Worm (Caenorhabditis elegans) whole organism, mixed stage, embryonic: ENCODE results near the gene amx-1.

Source experiments
- M03D4.4 ChIP-seq: sonication (generic microtip); optimal IDR thresholded peaks from 2 replicates; lab custom pipeline; 2017; ENCODE audit warnings: mild to moderate bottlenecking, missing genetic modification characterization, missing compliant biosample characterization
- blmp-1 ChIP-seq: fragments of 150-350 bp; optimal IDR thresholded peaks from 2 replicates; lab custom pipeline; 2014; ENCODE audit warnings: missing biosample characterization, missing genetic modification characterization
- ceh-39 ChIP-seq: fragments of 150-350 bp; optimal IDR thresholded peaks from 2 replicates; lab custom pipeline; 2014; ENCODE audit warnings: missing biosample characterization, missing genetic modification characterization
- ceh-43 ChIP-seq: fragments of 200-800 bp; sonication (Bioruptor generic); optimal IDR thresholded peaks from 2 replicates; lab custom pipeline; 2018; ENCODE audit warnings: mild to moderate bottlenecking, missing genetic modification characterization, moderate library complexity, missing compliant biosample characterization
- ces-1 ChIP-seq: fragments of 150-350 bp; optimal IDR thresholded peaks from 2 replicates; lab custom pipeline; 2014; ENCODE audit warnings: missing biosample characterization, missing genetic modification reagents, missing genetic modification characterization
- cnd-1 ChIP-seq: fragments of 200-800 bp; sonication (Bioruptor generic); optimal IDR thresholded peaks from 2 replicates; lab custom pipeline; 2018; ENCODE audit warnings: mild to moderate bottlenecking, missing genetic modification characterization, missing compliant biosample characterization
- elt-1 ChIP-seq: sonication (generic microtip); optimal IDR thresholded peaks from 2 replicates; lab custom pipeline; 2017; ENCODE audit warnings: missing genetic modification characterization, mild to moderate bottlenecking, missing compliant biosample characterization, antibody characterized with exemption, moderate library complexity, borderline replicate concordance; ENCODE audit not compliant: insufficient read depth
- elt-3 ChIP-seq: fragments of 150-350 bp; optimal IDR thresholded peaks from 2 replicates; lab custom pipeline; 2014; ENCODE audit warnings: missing biosample characterization, missing genetic modification characterization
- ham-2 ChIP-seq: fragments of 200-800 bp; sonication (Bioruptor generic); optimal IDR thresholded peaks from 2 replicates; lab custom pipeline; 2018; ENCODE audit warnings: mild to moderate bottlenecking, missing genetic modification characterization, missing compliant biosample characterization
- hlh-1 ChIP-seq: fragments of 150-350 bp; optimal IDR thresholded peaks from 2 replicates; lab custom pipeline; 2014; ENCODE audit warnings: missing biosample characterization, missing genetic modification reagents, missing genetic modification characterization
- lin-13 ChIP-seq: fragments of 150-350 bp; optimal IDR thresholded peaks from 2 replicates; lab custom pipeline; 2014; ENCODE audit warnings: missing biosample characterization, missing genetic modification characterization
- mab-5 ChIP-seq: fragments of 150-350 bp; optimal IDR thresholded peaks from 2 replicates; lab custom pipeline; 2014; ENCODE audit warnings: missing biosample characterization, missing genetic modification characterization
- mep-1 ChIP-seq: fragments of 150-350 bp; optimal IDR thresholded peaks from 2 replicates; lab custom pipeline; 2017; ENCODE audit warnings: missing biosample characterization, missing genetic modification reagents, missing genetic modification characterization, inconsistent platforms
- mls-2 ChIP-seq: sonication (generic microtip); optimal IDR thresholded peaks from 2 replicates; lab custom pipeline; 2016; ENCODE audit warnings: mild to moderate bottlenecking, missing genetic modification characterization, moderate library complexity, missing compliant biosample characterization
- nhr-12 ChIP-seq: fragments of 150-350 bp; optimal IDR thresholded peaks from 2 replicates; lab custom pipeline; 2014; ENCODE audit warnings: missing biosample characterization, missing genetic modification characterization
- nhr-2 ChIP-seq: fragments of 150-350 bp; optimal IDR thresholded peaks from 2 replicates; lab custom pipeline; 2014; ENCODE audit warnings: missing biosample characterization, missing genetic modification characterization
- nhr-237 ChIP-seq: fragments of 150-350 bp; optimal IDR thresholded peaks from 2 replicates; lab custom pipeline; 2014; ENCODE audit warnings: missing biosample characterization, missing genetic modification characterization
- nhr-76 ChIP-seq: sonication (generic microtip); optimal IDR thresholded peaks from 2 replicates; lab custom pipeline; 2017; ENCODE audit warnings: missing biosample characterization, missing genetic modification characterization
- sem-2 ChIP-seq: fragments of 200-800 bp; sonication (Bioruptor generic); optimal IDR thresholded peaks from 2 replicates; lab custom pipeline; 2018; ENCODE audit warnings: mild to moderate bottlenecking, missing genetic modification characterization, missing compliant biosample characterization
- snpc-4 ChIP-seq: fragments of 150-350 bp; optimal IDR thresholded peaks from 2 replicates; lab custom pipeline; 2014; ENCODE audit warnings: missing biosample characterization, missing genetic modification characterization
- sptf-1 ChIP-seq: sonication (generic microtip); optimal IDR thresholded peaks from 2 replicates; lab custom pipeline; 2017; ENCODE audit warnings: mild to moderate bottlenecking, missing genetic modification characterization, moderate library complexity, missing compliant biosample characterization
- tbx-8 ChIP-seq: fragments of 200-800 bp; sonication (Bioruptor generic); optimal IDR thresholded peaks from 2 replicates; lab custom pipeline; 2018; ENCODE audit warnings: mild to moderate bottlenecking, missing genetic modification characterization, moderate library complexity, missing compliant biosample characterization
- unc-120 ChIP-seq: sonication (generic microtip); optimal IDR thresholded peaks from 2 replicates; lab custom pipeline; 2017; ENCODE audit warnings: missing genetic modification characterization, missing compliant biosample characterization; ENCODE audit not compliant: poor library complexity, severe bottlenecking
- unc-39 ChIP-seq: fragments of 150-350 bp; optimal IDR thresholded peaks from 2 replicates; lab custom pipeline; 2014; ENCODE audit warnings: missing biosample characterization, missing genetic modification characterization
- unc-62 ChIP-seq: fragments of 150-350 bp; optimal IDR thresholded peaks from 2 replicates; lab custom pipeline; 2014; ENCODE audit warnings: missing biosample characterization, missing genetic modification reagents, missing genetic modification characterization
- zip-8 ChIP-seq: fragments of 150-350 bp; optimal IDR thresholded peaks from 2 replicates; lab custom pipeline; 2014; ENCODE audit warnings: missing biosample characterization, missing genetic modification characterization
- ztf-11 ChIP-seq: fragments of 150-350 bp; optimal IDR thresholded peaks from 2 replicates; lab custom pipeline; 2014; ENCODE audit warnings: missing biosample characterization, missing genetic modification characterization

amx-1 gene

ce11 chrIII:3821969-3822453 lies at the start of gene amx-1:
Gene amx-1, plus strand, starts transcription at chrIII:3822403.
- TF ChIP-seq mep-1 (tag; lab: Kevin White, UChicago) (no peak), ces-1 (peak; percentile 14), nhr-2 (peak; percentile 56), cnd-1 (tag; lab: Kevin White, UChicago) (peak; percentile 10), sem-2 (GFP tag; lab: Kevin White, UChicago) (no peak), hlh-1 (tag; lab: Kevin White, UChicago) (peak; percentile 2), elt-1 (tag; lab: Kevin White, UChicago) (peak; percentile 26)

ce11 chrIII:3773173-3773572 lies 49.0 kb upstream of the amx-1 start, which contains the start of gene lec-4:
Gene lec-4, minus strand, starts transcription at chrIII:3773326.
- TF ChIP-seq nhr-237 (tag; lab: Kevin White, UChicago) = no peak
- no peak for TF ChIP-seq sem-2 (GFP tag; lab: Kevin White, UChicago)
- no peak for TF ChIP-seq ces-1
- no peak for TF ChIP-seq blmp-1 (tag; lab: Kevin White, UChicago)
- no peak for TF ChIP-seq unc-120 (tag; lab: Kevin White, UChicago)
- TF ChIP-seq ceh-39 (tag; lab: Kevin White, UChicago) = no peak
- no peak for TF ChIP-seq ham-2 (GFP tag; lab: Kevin White, UChicago)
- no peak for TF ChIP-seq nhr-76 (tag; lab: Kevin White, UChicago)
- TF ChIP-seq unc-62 (GFP tag; lab: Kevin White, UChicago) = no peak
- no peak for TF ChIP-seq M03D4.4 (tag; lab: Kevin White, UChicago)
- TF ChIP-seq elt-3 = no peak
- TF ChIP-seq, all 35 proteins: peak for 0

ce11 chrIII:3774550-3774949 lies 47.7 kb upstream of the amx-1 start:
- TF ChIP-seq unc-39 (tag; lab: Kevin White, UChicago) (no peak), hlh-1 (tag; lab: Kevin White, UChicago) (no peak), mls-2 (no peak), elt-1 (tag; lab: Kevin White, UChicago) (no peak), tbx-8 (GFP tag; lab: Kevin White, UChicago) (no peak), elt-3 (no peak), zip-8 (tag; lab: Kevin White, UChicago) (no peak), lin-13 (tag; lab: Kevin White, UChicago) (no peak), ztf-11 (tag; lab: Kevin White, UChicago) (no peak), ham-2 (GFP tag; lab: Kevin White, UChicago) (no peak), ces-1 (no peak), ceh-43 (GFP tag; lab: Kevin White, UChicago) (no peak), M03D4.4 (tag; lab: Kevin White, UChicago) (no peak), mab-5 (tag; lab: Kevin White, UChicago) (no peak), blmp-1 (tag; lab: Kevin White, UChicago) (no peak), sptf-1 (tag; lab: Kevin White, UChicago) (no peak), nhr-12 (tag; lab: Kevin White, UChicago) (no peak), unc-120 (tag; lab: Kevin White, UChicago) (no peak)

- TF ChIP-seq mep-1 (tag; lab: Kevin White, UChicago) (no peak), cnd-1 (tag; lab: Kevin White, UChicago) (no peak), mab-5 (tag; lab: Kevin White, UChicago) (peak; percentile 40), unc-62 (GFP tag; lab: Kevin White, UChicago) (peak; percentile 52), sptf-1 (tag; lab: Kevin White, UChicago) (no peak), hlh-1 (tag; lab: Kevin White, UChicago) (peak; percentile 68), ceh-43 (GFP tag; lab: Kevin White, UChicago) (no peak)
Observed at ce11 chrIII:3781827-3782226, 40.4 kb upstream of the amx-1 start.

- TF ChIP-seq mep-1 (tag; lab: Kevin White, UChicago) (no peak), sem-2 (GFP tag; lab: Kevin White, UChicago) (no peak), unc-120 (tag; lab: Kevin White, UChicago) (peak; percentile 80), snpc-4 (no peak), hlh-1 (tag; lab: Kevin White, UChicago) (peak; percentile 62), unc-62 (GFP tag; lab: Kevin White, UChicago) (peak; percentile 87), mab-5 (tag; lab: Kevin White, UChicago) (no peak), unc-39 (tag; lab: Kevin White, UChicago) (no peak), ztf-11 (tag; lab: Kevin White, UChicago) (no peak)
Observed at ce11 chrIII:3782853-3783252, 39.4 kb upstream of the amx-1 start.
